Fruit fly (Drosophila melanogaster) whole organism, prepupa: ENCODE results near the gene Acp63F.

Experiments used
- Blimp-1 ChIP-seq: fragments of 200-800 bp; sonication (Bioruptor generic); optimal IDR thresholded peaks from 3 replicates; lab custom pipeline; 2017; ENCODE audit warnings: missing biosample characterization, missing genetic modification characterization, mild to moderate bottlenecking, moderate library complexity, missing genetic modification reagents
- CG10669 ChIP-seq: fragments of 200-800 bp; sonication (Bioruptor generic); optimal IDR thresholded peaks from 3 replicates; lab custom pipeline; 2018; ENCODE audit warnings: missing biosample characterization, mild to moderate bottlenecking, missing genetic modification characterization, moderate library complexity
- CG11762 ChIP-seq: fragments of 200-800 bp; sonication (Bioruptor generic); optimal IDR thresholded peaks from 3 replicates; lab custom pipeline; 2016; ENCODE audit warnings: missing biosample characterization, missing genetic modification characterization; ENCODE audit not compliant: insufficient read depth
- CG11902 ChIP-seq: fragments of 200-800 bp; sonication (Bioruptor generic); optimal IDR thresholded peaks from 3 replicates; lab custom pipeline; 2016; ENCODE audit warnings: missing biosample characterization, missing genetic modification characterization
- CG15336 ChIP-seq: fragments of 200-800 bp; sonication (Bioruptor generic); IDR thresholded peaks from 2 replicates; pipeline ENCODE4 v1.3.6; 2022; ENCODE audit warnings: missing biosample characterization, missing genetic modification characterization
- CG1621 ChIP-seq: fragments of 200-800 bp; sonication (Bioruptor generic); optimal IDR thresholded peaks from 3 replicates; lab custom pipeline; 2018; ENCODE audit warnings: missing biosample characterization, mild to moderate bottlenecking, missing genetic modification characterization
- CG16779 ChIP-seq: fragments of 200-800 bp; sonication (Bioruptor generic); optimal IDR thresholded peaks from 3 replicates; lab custom pipeline; 2017; ENCODE audit warnings: missing biosample characterization, mild to moderate bottlenecking, missing genetic modification characterization
- CG32006 ChIP-seq: fragments of 200-800 bp; sonication (Bioruptor generic); optimal IDR thresholded peaks from 3 replicates; lab custom pipeline; 2017; ENCODE audit warnings: missing biosample characterization, mild to moderate bottlenecking, missing genetic modification characterization
- CG34406 ChIP-seq: fragments of 200-800 bp; sonication (Bioruptor generic); optimal IDR thresholded peaks from 3 replicates; lab custom pipeline; 2016; ENCODE audit warnings: missing biosample characterization, missing genetic modification characterization
- CG3919 ChIP-seq: fragments of 200-800 bp; sonication (Bioruptor generic); optimal IDR thresholded peaks from 3 replicates; lab custom pipeline; 2016; ENCODE audit warnings: missing biosample characterization, missing genetic modification characterization
- CG4318 ChIP-seq: fragments of 200-800 bp; sonication (Bioruptor generic); optimal IDR thresholded peaks from 3 replicates; lab custom pipeline; 2017; ENCODE audit warnings: missing biosample characterization, mild to moderate bottlenecking, missing genetic modification characterization
- CG6163 ChIP-seq: fragments of 200-800 bp; sonication (Bioruptor generic); IDR thresholded peaks from 3 replicates; pipeline ENCODE4 v1.3.6; 2022; ENCODE audit warnings: missing biosample characterization, missing genetic modification characterization
- CG6792 ChIP-seq: fragments of 200-800 bp; sonication (Bioruptor generic); optimal IDR thresholded peaks from 3 replicates; lab custom pipeline; 2016; ENCODE audit warnings: missing biosample characterization, missing genetic modification characterization
- CG6854 ChIP-seq: fragments of 200-800 bp; sonication (Bioruptor generic); optimal IDR thresholded peaks from 2 replicates; lab custom pipeline; 2017; ENCODE audit warnings: missing biosample characterization, mild to moderate bottlenecking, missing genetic modification characterization
- CG7368 ChIP-seq: fragments of 200-800 bp; sonication (Bioruptor generic); optimal IDR thresholded peaks from 3 replicates; lab custom pipeline; 2016; ENCODE audit warnings: missing biosample characterization, missing genetic modification characterization
- CG8119 ChIP-seq: fragments of 200-800 bp; sonication (Bioruptor generic); IDR thresholded peaks from 3 replicates; pipeline ENCODE4 v1.3.6; 2022; ENCODE audit warnings: missing biosample characterization, missing genetic modification characterization
- CG8319 ChIP-seq: fragments of 200-800 bp; sonication (Bioruptor generic); optimal IDR thresholded peaks from 3 replicates; lab custom pipeline; 2016; ENCODE audit warnings: missing biosample characterization, missing genetic modification characterization
- CG8632 ChIP-seq: fragments of 200-800 bp; sonication (Bioruptor generic); optimal IDR thresholded peaks from 3 replicates; lab custom pipeline; 2016; ENCODE audit warnings: missing biosample characterization, missing genetic modification characterization
- CG9139 ChIP-seq: fragments of 200-800 bp; sonication (Bioruptor generic); optimal IDR thresholded peaks from 3 replicates; lab custom pipeline; 2017; ENCODE audit warnings: missing biosample characterization, mild to moderate bottlenecking, missing genetic modification characterization
- Eip78C ChIP-seq: fragments of 200-800 bp; sonication (Bioruptor generic); peaks from one replicate; lab custom pipeline; 2016; ENCODE audit warnings: missing biosample characterization, missing genetic modification characterization
- Eip93F ChIP-seq: fragments of 200-800 bp; sonication (Bioruptor generic); optimal IDR thresholded peaks from 2 replicates; lab custom pipeline; 2016; ENCODE audit warnings: missing biosample characterization, mild to moderate bottlenecking, missing genetic modification characterization
- Ets96B ChIP-seq: fragments of 200-800 bp; optimal IDR thresholded peaks from 2 replicates; lab custom pipeline; 2019; ENCODE audit warnings: missing biosample characterization, mild to moderate bottlenecking, missing genetic modification characterization, moderate library complexity
- Gug ChIP-seq: fragments of 200-800 bp; sonication (Bioruptor generic); IDR thresholded peaks from 2 replicates; pipeline ENCODE4 v1.3.6; 2022; ENCODE audit warnings: missing biosample characterization, missing genetic modification characterization
- Hr38 ChIP-seq: sonication (Bioruptor generic); optimal IDR thresholded peaks from 2 replicates; lab custom pipeline; 2016; ENCODE audit warnings: missing biosample characterization, missing genetic modification characterization
- Hr4 ChIP-seq: fragments of 200-800 bp; sonication (Bioruptor generic); optimal IDR thresholded peaks from 3 replicates; lab custom pipeline; 2016; ENCODE audit warnings: missing biosample characterization, missing genetic modification characterization
- Lpt ChIP-seq: fragments of 200-800 bp; sonication (Bioruptor generic); optimal IDR thresholded peaks from 3 replicates; lab custom pipeline; 2016; ENCODE audit warnings: missing biosample characterization, missing genetic modification characterization
- Met ChIP-seq: fragments of 200-800 bp; sonication (Bioruptor generic); optimal IDR thresholded peaks from 3 replicates; lab custom pipeline; 2016; ENCODE audit warnings: missing biosample characterization, missing genetic modification characterization
- OdsH ChIP-seq: fragments of 200-800 bp; sonication (Bioruptor generic); optimal IDR thresholded peaks from 3 replicates; lab custom pipeline; 2016; ENCODE audit warnings: missing biosample characterization, missing genetic modification characterization
- Smox ChIP-seq: fragments of 200-800 bp; sonication (Bioruptor generic); optimal IDR thresholded peaks from 3 replicates; lab custom pipeline; 2016; ENCODE audit warnings: missing biosample characterization, missing genetic modification characterization
- Sox102F ChIP-seq: fragments of 200-800 bp; sonication (Bioruptor generic); optimal IDR thresholded peaks from 2 replicates; lab custom pipeline; 2016; ENCODE audit warnings: missing biosample characterization, mild to moderate bottlenecking, missing genetic modification characterization
- Sox14 ChIP-seq: fragments of 200-800 bp; sonication (Bioruptor generic); optimal IDR thresholded peaks from 3 replicates; lab custom pipeline; 2016; ENCODE audit warnings: missing biosample characterization, missing genetic modification characterization
- Sox15 ChIP-seq: fragments of 200-800 bp; sonication (Bioruptor generic); optimal IDR thresholded peaks from 3 replicates; lab custom pipeline; 2016; ENCODE audit warnings: missing biosample characterization, missing genetic modification characterization
- achi ChIP-seq: fragments of 200-800 bp; sonication (Bioruptor generic); optimal IDR thresholded peaks from 3 replicates; lab custom pipeline; 2016; ENCODE audit warnings: missing biosample characterization, missing genetic modification characterization
- acj6 ChIP-seq: fragments of 200-800 bp; sonication (Bioruptor generic); optimal IDR thresholded peaks from 3 replicates; lab custom pipeline; 2016; ENCODE audit warnings: missing biosample characterization, missing genetic modification characterization
- dsx ChIP-seq: fragments of 200-800 bp; optimal IDR thresholded peaks from 3 replicates; lab custom pipeline; 2019; ENCODE audit warnings: missing biosample characterization, mild to moderate bottlenecking, missing genetic modification characterization, moderate library complexity; ENCODE audit not compliant: poor library complexity, severe bottlenecking
- esn ChIP-seq: fragments of 200-800 bp; sonication (Bioruptor generic); optimal IDR thresholded peaks from 2 replicates; lab custom pipeline; 2016; ENCODE audit warnings: missing biosample characterization, mild to moderate bottlenecking, missing genetic modification characterization, moderate library complexity
- fd59A ChIP-seq: fragments of 200-800 bp; sonication (Bioruptor generic); optimal IDR thresholded peaks from 2 replicates; lab custom pipeline; 2017; ENCODE audit warnings: missing biosample characterization, mild to moderate bottlenecking, missing genetic modification characterization, missing genetic modification reagents
- salr ChIP-seq, 2 experiments: fragments of 200-800 bp; sonication (Bioruptor generic); optimal IDR thresholded peaks; 3 replicates each; lab custom pipeline; 2016 to 2018; ENCODE audit warnings: missing biosample characterization in 2 of 2, missing genetic modification characterization in 2 of 2, mild to moderate bottlenecking in 1 of 2
- ss ChIP-seq, 2 experiments: fragments of 200-800 bp; sonication (Bioruptor generic); optimal IDR thresholded peaks; 2 replicates in 1 of 2; 3 replicates in 1 of 2; lab custom pipeline; 2017 to 2018; ENCODE audit warnings: mild to moderate bottlenecking in 2 of 2, missing biosample characterization in 2 of 2, missing genetic modification characterization in 2 of 2, moderate library complexity in 1 of 2
- svp ChIP-seq: fragments of 200-800 bp; sonication (Bioruptor generic); peaks from one replicate; lab custom pipeline; 2016; ENCODE audit warnings: missing biosample characterization, missing genetic modification characterization
- topi ChIP-seq: fragments of 200-800 bp; sonication (Bioruptor generic); optimal IDR thresholded peaks from 3 replicates; lab custom pipeline; 2016; ENCODE audit warnings: missing biosample characterization, missing genetic modification characterization
- vri ChIP-seq: fragments of 200-800 bp; sonication (Bioruptor generic); optimal IDR thresholded peaks from 3 replicates; lab custom pipeline; 2016; ENCODE audit warnings: missing biosample characterization, mild to moderate bottlenecking, missing genetic modification characterization

The Acp63F gene

DNA sequence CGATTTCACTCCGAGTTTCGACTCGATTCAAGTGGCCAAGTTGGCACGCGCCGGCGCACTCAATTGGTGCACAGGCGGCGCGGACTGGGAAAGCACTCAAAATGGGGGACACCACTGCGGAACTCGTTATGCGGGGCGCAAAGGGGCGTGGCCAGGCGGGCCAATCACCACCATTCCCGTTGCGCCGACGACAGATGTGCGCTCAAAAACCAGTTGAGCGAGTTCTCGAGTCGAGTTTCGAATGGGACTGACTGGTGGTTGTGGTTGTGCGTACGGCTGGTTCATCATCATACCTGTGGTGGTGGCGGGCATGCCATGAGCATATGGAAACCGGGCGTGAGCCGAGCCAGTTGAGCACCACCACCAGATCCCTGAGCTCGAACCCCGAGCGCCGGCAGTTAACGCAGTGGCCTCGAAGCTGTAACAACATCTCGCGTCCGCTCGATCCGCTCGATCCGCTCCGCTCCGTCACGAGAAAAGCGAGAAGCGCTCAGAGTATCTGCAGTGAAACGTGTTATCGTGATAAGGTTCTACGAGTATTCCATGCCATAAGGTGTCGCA lies 29.7 kb upstream of the Acp63F start, which contains the start of gene Awh (continued):
- TF ChIP-seq Hr4 (GFP tag; lab: Kevin White, UChicago), result no peak

DNA sequence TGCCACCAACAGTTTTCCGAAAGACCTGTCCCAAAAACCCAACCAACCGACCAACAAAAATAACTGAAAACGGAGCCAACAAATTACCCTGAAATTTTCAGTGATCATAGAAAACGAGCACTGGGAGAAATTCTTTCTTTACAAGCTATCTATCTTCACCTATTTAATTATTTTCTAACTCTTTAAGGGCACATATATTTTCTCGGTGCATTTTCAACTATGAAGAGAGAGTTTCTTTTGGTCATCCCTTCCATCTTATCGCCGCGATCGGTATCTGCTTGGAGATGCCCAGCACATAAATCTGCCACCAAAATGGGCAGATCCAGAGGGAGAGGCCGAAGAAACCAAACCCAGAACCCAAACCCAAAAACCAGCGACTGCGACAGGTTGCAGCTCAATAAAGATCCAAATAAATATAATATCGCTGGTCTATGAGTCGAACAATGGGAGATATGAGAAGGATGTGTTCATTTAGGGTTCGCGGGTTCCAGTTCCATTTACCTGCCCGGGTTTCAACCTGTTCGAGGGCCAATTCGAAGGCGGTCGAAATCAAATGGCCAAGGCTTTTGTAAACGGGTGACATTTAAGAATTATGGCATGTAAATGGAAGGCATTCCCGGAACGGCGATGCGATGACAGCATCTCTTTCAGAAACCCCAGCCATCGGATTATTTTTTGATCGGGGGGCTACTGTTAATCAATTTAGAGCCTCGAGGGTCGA lies 27.0 kb upstream of the Acp63F start:
- no peak for TF ChIP-seq OdsH (GFP tag; lab: Kevin White, UChicago)
- no peak for TF ChIP-seq CG3919 (GFP tag; lab: Kevin White, UChicago)
- TF ChIP-seq Blimp-1 (GFP tag; lab: Kevin White, UChicago), result no peak
- no peak for TF ChIP-seq CG8119
- no peak for TF ChIP-seq CG34406
- no peak for TF ChIP-seq CG4318 (GFP tag; lab: Kevin White, UChicago)
- no peak for TF ChIP-seq ss (GFP tag; optimal IDR thresholded peaks at IDR 0.05; lab: Kevin White, UChicago)
- no peak for TF ChIP-seq CG10669 (GFP tag; lab: Kevin White, UChicago)
- TF ChIP-seq acj6 (GFP tag; lab: Kevin White, UChicago), result no peak
- TF ChIP-seq svp (GFP tag; lab: Kevin White, UChicago), result no peak
- no peak for TF ChIP-seq esn (GFP tag; lab: Kevin White, UChicago)
- TF ChIP-seq CG9139 (GFP tag; lab: Kevin White, UChicago), result no peak
- no peak for TF ChIP-seq Met (GFP tag; lab: Kevin White, UChicago)
- no peak for TF ChIP-seq Sox15
- TF ChIP-seq CG6792 (GFP tag; lab: Kevin White, UChicago), result no peak
- TF ChIP-seq CG32006 (GFP tag; lab: Kevin White, UChicago), result no peak
- TF ChIP-seq CG1621 (tag; lab: Kevin White, UChicago), result no peak
- TF ChIP-seq, all 60 proteins: peak for 0

DNA sequence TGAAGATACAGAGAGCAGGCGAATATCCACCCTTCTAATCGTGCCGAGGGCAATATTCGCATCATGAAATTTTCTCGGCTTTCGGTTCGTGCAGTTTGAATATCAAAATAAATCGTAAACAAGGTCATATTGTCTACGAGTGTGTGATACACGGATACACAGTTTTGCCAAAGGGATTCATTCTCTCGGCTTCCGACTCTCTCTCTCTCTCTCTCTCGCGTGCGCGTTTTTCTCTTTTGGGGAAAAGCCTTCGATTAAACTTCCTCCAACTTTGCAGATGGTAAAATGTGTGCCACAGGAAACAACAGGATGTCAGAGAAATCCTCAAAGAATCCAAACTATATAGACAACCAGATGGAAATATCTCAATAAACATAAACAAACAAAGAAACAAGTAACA lies 12.0 kb upstream of the Acp63F start:
- TF ChIP-seq CG10669 (GFP tag; lab: Kevin White, UChicago) (no peak), CG11902 (GFP tag; lab: Kevin White, UChicago) (no peak), Sox102F (GFP tag; lab: Kevin White, UChicago) (no peak), Sox14 (GFP tag; lab: Kevin White, UChicago) (no peak), Hr38 (no peak), Gug (GFP tag; lab: Robert Waterston, UW) (no peak), dsx (GFP tag; lab: Kevin White, UChicago) (no peak), vri (GFP tag; lab: Kevin White, UChicago) (no peak), CG1621 (tag; lab: Kevin White, UChicago) (no peak), CG6163 (no peak), topi (no peak)

DNA sequence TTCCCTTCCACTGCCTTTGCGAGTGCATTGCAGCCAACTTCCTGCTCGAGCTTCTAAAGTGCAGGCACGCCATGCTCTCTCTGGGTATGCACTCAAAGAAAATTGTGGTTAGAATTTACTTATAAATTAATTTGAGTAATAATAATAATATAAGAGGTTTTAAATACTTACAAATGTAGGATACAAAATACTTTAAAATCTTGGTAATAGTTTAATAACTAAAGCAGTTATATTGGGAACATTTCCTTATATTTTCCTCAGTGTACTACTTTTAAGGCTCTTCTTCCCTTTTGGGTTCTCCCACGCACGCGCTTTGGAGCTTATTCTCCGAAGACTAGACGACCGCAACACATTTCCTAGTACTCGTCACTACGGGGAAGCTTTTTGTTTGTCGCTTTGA lies 10.4 kb upstream of the Acp63F start:
- TF ChIP-seq CG6792 (GFP tag; lab: Kevin White, UChicago) (peak; percentile 54), Gug (GFP tag; lab: Robert Waterston, UW) (peak; percentile 68), Eip78C (no peak), CG16779 (tag; lab: Kevin White, UChicago) (peak; percentile 18), achi (GFP tag; lab: Kevin White, UChicago) (no peak), CG6854 (GFP tag; lab: Kevin White, UChicago) (no peak), CG3919 (GFP tag; lab: Kevin White, UChicago) (no peak), salr (GFP tag; optimal IDR thresholded peaks at IDR 0.05; lab: Kevin White, UChicago) (peak in 1 of 2 experiments; percentile 60), CG1621 (tag; lab: Kevin White, UChicago) (no peak), Met (GFP tag; lab: Kevin White, UChicago) (no peak), ss (GFP tag; optimal IDR thresholded peaks at IDR 0.05; lab: Kevin White, UChicago) (no peak), Sox102F (GFP tag; lab: Kevin White, UChicago) (peak; percentile 46), CG15336 (GFP tag; lab: Robert Waterston, UW) (peak; percentile 90), CG8632 (GFP tag; lab: Kevin White, UChicago) (peak; percentile 60), CG11902 (GFP tag; lab: Kevin White, UChicago) (no peak), CG10669 (GFP tag; lab: Kevin White, UChicago) (no peak), CG8319 (GFP tag; lab: Kevin White, UChicago) (no peak), Smox (GFP tag; lab: Kevin White, UChicago) (no peak), CG32006 (GFP tag; lab: Kevin White, UChicago) (no peak), acj6 (GFP tag; lab: Kevin White, UChicago) (peak; percentile 66), CG6163 (peak; percentile 76; the same call in 2 of the 3 replicates), fd59A (GFP tag; lab: Kevin White, UChicago) (peak; percentile 45), CG7368 (GFP tag; lab: Kevin White, UChicago) (peak; percentile 46), CG8119 (peak; percentile 89), Eip93F (no peak), Lpt (GFP tag; lab: Kevin White, UChicago) (no peak), Sox15 (peak; percentile 14), CG11762 (GFP tag; lab: Kevin White, UChicago) (peak; percentile 26), Ets96B (tag; lab: Kevin White, UChicago) (peak; percentile 79), topi (no peak)
